Worm (Caenorhabditis elegans): ENCODE results near the gene C34E10.10.

ce11 chrIII:5267217-5267906 is 39.7 kb upstream of the C34E10.10 start, which contains the start of gene ZC395.5:
- TF ChIP-seq ztf-11 (tag; optimal IDR thresholded peaks at IDR 0.05) (no peak), unc-130 (GFP tag; optimal IDR thresholded peaks at IDR 0.05) (no peak), aly-2 (tag; optimal IDR thresholded peaks at IDR 0.05) (no peak), zfp-2 (tag; optimal IDR thresholded peaks at IDR 0.05) (no peak), ama-1 (optimal IDR thresholded peaks at IDR 0.05) (no peak), snpc-4 (tag; optimal IDR thresholded peaks at IDR 0.05) (no peak), nhr-11 (tag; optimal IDR thresholded peaks at IDR 0.05) (no peak), jun-1 (tag; optimal IDR thresholded peaks at IDR 0.05) (no peak), tag-97 (GFP tag; IDR thresholded peaks at IDR 0.05) (no peak), nhr-237 (tag; optimal IDR thresholded peaks at IDR 0.05) (no peak), spr-1 (tag; optimal IDR thresholded peaks at IDR 0.05) (no peak), egl-43 (GFP tag; IDR thresholded peaks at IDR 0.05) (no peak), mdl-1 (tag; optimal IDR thresholded peaks at IDR 0.05) (peak in 1 of 2 experiments; percentile 27)

Data from whole organism, L4 larva.